Fruit fly (Drosophila melanogaster): ENCODE measurements around the gene Dhdds.

DNA sequence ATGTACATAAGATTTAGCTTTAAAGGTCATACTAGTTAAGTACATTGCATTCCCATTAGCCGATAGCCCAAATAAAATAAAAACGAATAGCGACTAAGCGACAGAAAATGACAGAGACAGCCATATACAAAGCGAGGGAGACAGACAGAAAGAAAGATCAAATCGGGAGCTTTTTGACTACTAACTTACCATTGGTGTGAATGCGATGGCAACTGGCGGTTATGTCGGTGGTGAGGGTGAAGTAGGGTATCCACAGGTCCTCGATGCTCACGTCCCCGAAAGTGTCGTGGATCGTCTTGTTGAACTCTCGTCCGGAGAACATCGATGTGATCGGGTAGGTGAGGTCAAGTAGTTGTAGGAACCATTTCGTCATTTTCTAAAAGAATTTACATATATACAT, 27.8 kb upstream of the Dhdds start:
- TF ChIP-seq pan (optimal IDR thresholded peaks at IDR 0.05) (no peak), CG8478 (optimal IDR thresholded peaks at IDR 0.05) (no peak), usp (GFP tag; optimal IDR thresholded peaks at IDR 0.05) (no peak), EcR (GFP tag; optimal IDR thresholded peaks at IDR 0.05) (no peak), psq (optimal IDR thresholded peaks at IDR 0.05) (no peak)
